Fruit fly (Drosophila melanogaster) whole organism: ENCODE measurements around the gene CG13369.

Source experiments
- CG8478 ChIP-seq: fragments of >200 bp; optimal IDR thresholded peaks from 2 replicates; lab custom pipeline; 2018; ENCODE audit warnings: inconsistent platforms
- Dll ChIP-seq: fragments of >200 bp; optimal IDR thresholded peaks from 2 replicates; lab custom pipeline; 2017

dm6 chrX:623357-623756 lies at the start of gene CG13369:
- TF ChIP-seq Dll (lab: Kevin White, UChicago) (no peak), CG8478 (lab: Kevin White, UChicago) (no peak)
